Worm (Caenorhabditis elegans): ENCODE results near the gene C53C7.3.

Gene C53C7.3

ce11 chrX:13048258-13048657 lies at the start of gene C53C7.3:
TSS of gene C53C7.3 (plus strand) at chrX:13048558.
- no peak for TF ChIP-seq blmp-1 (tag; optimal IDR thresholded peaks at IDR 0.05)
- no peak for TF ChIP-seq ceh-83 (GFP tag; optimal IDR thresholded peaks at IDR 0.05)
- TF ChIP-seq ces-1 (GFP tag; optimal IDR thresholded peaks at IDR 0.05): no peak
- TF ChIP-seq nhr-28 (tag; optimal IDR thresholded peaks at IDR 0.05): no peak
- no peak for TF ChIP-seq unc-62 (GFP tag; optimal IDR thresholded peaks at IDR 0.05)
- no peak for TF ChIP-seq ham-2 (GFP tag; optimal IDR thresholded peaks at IDR 0.05)
- no peak for TF ChIP-seq mls-2 (tag; optimal IDR thresholded peaks at IDR 0.05)
- TF ChIP-seq unc-120 (tag; optimal IDR thresholded peaks at IDR 0.05; ENCODE audit: poor library complexity, severe bottlenecking): no peak
- no peak for TF ChIP-seq ceh-43 (GFP tag; optimal IDR thresholded peaks at IDR 0.05)
- TF ChIP-seq nhr-76 (tag; optimal IDR thresholded peaks at IDR 0.05): no peak

ce11 chrX:12999567-12999966 lies 48.8 kb upstream of the C53C7.3 start:
- peak; percentile 66 for TF ChIP-seq zip-8 (tag; optimal IDR thresholded peaks at IDR 0.05)
- TF ChIP-seq mls-2 (tag; optimal IDR thresholded peaks at IDR 0.05): no peak

ce11 chrX:13000837-13001236 lies 47.5 kb upstream of the C53C7.3 start:
- TF ChIP-seq cnd-1 (tag; optimal IDR thresholded peaks at IDR 0.05): no peak
- no peak for TF ChIP-seq zip-8 (tag; optimal IDR thresholded peaks at IDR 0.05)
- TF ChIP-seq ces-1 (GFP tag; optimal IDR thresholded peaks at IDR 0.05): no peak
- TF ChIP-seq ztf-11 (tag; optimal IDR thresholded peaks at IDR 0.05): no peak
- no peak for TF ChIP-seq ceh-83 (GFP tag; optimal IDR thresholded peaks at IDR 0.05)
- TF ChIP-seq nhr-76 (tag; optimal IDR thresholded peaks at IDR 0.05): no peak
- no peak for TF ChIP-seq mab-5 (tag; optimal IDR thresholded peaks at IDR 0.05)
- TF ChIP-seq sem-2 (GFP tag; optimal IDR thresholded peaks at IDR 0.05): no peak
- TF ChIP-seq hlh-1 (tag; optimal IDR thresholded peaks at IDR 0.05): no peak
- no peak for TF ChIP-seq nhr-237 (tag; optimal IDR thresholded peaks at IDR 0.05)
- TF ChIP-seq unc-62 (GFP tag; optimal IDR thresholded peaks at IDR 0.05): no peak
- TF ChIP-seq nhr-2 (tag; optimal IDR thresholded peaks at IDR 0.05): no peak
- no peak for TF ChIP-seq M03D4.4 (tag; optimal IDR thresholded peaks at IDR 0.05)
- no peak for TF ChIP-seq lin-13 (tag; optimal IDR thresholded peaks at IDR 0.05)

- TF ChIP-seq elt-1 (tag; optimal IDR thresholded peaks at IDR 0.05; ENCODE audit: borderline replicate concordance, insufficient read depth) (peak; percentile 75), unc-62 (GFP tag; optimal IDR thresholded peaks at IDR 0.05) (peak; percentile 37), hlh-1 (tag; optimal IDR thresholded peaks at IDR 0.05) (no peak), pha-4 (tag; optimal IDR thresholded peaks at IDR 0.05) (no peak), zip-8 (tag; optimal IDR thresholded peaks at IDR 0.05) (peak; percentile 76), nhr-2 (tag; optimal IDR thresholded peaks at IDR 0.05) (peak; percentile 79), snpc-4 (tag; optimal IDR thresholded peaks at IDR 0.05) (no peak)
These were observed 46.0 kb upstream of the C53C7.3 start for ce11 chrX:13002322-13002721.

- TF ChIP-seq cnd-1 (tag; optimal IDR thresholded peaks at IDR 0.05): no peak
- peak; percentile 88 for TF ChIP-seq blmp-1 (tag; optimal IDR thresholded peaks at IDR 0.05)
These were observed 45.3 kb upstream of the C53C7.3 start for ce11 chrX:13003092-13003491.

ce11 chrX:13004491-13005093 lies 43.8 kb upstream of the C53C7.3 start:
- TF ChIP-seq elt-1 (tag; optimal IDR thresholded peaks at IDR 0.05; ENCODE audit: borderline replicate concordance, insufficient read depth): peak; percentile 91
- no peak for TF ChIP-seq hlh-1 (tag; optimal IDR thresholded peaks at IDR 0.05)
- peak; percentile 28 for TF ChIP-seq ham-2 (GFP tag; optimal IDR thresholded peaks at IDR 0.05)
- peak; percentile 86 for TF ChIP-seq zip-8 (tag; optimal IDR thresholded peaks at IDR 0.05)
- no peak for TF ChIP-seq unc-120 (tag; optimal IDR thresholded peaks at IDR 0.05; ENCODE audit: poor library complexity, severe bottlenecking)

- TF ChIP-seq pha-4 (tag; optimal IDR thresholded peaks at IDR 0.05): no peak
These were observed 42.6 kb upstream of the C53C7.3 start for ce11 chrX:13005730-13006129.

ce11 chrX:13006328-13006727 lies 42.0 kb upstream of the C53C7.3 start:
- TF ChIP-seq blmp-1 (tag; optimal IDR thresholded peaks at IDR 0.05) (no peak), mep-1 (tag; optimal IDR thresholded peaks at IDR 0.05) (no peak), ceh-83 (GFP tag; optimal IDR thresholded peaks at IDR 0.05) (no peak), cnd-1 (tag; optimal IDR thresholded peaks at IDR 0.05) (no peak), nhr-2 (tag; optimal IDR thresholded peaks at IDR 0.05) (no peak), bed-3 (GFP tag; optimal IDR thresholded peaks at IDR 0.05) (no peak), sptf-1 (tag; optimal IDR thresholded peaks at IDR 0.05) (no peak), mab-5 (tag; optimal IDR thresholded peaks at IDR 0.05) (no peak), lin-32 (GFP tag; optimal IDR thresholded peaks at IDR 0.05) (no peak), lsy-2 (tag; optimal IDR thresholded peaks at IDR 0.05) (no peak)
